Fruit fly (Drosophila melanogaster): Measurements from ENCODE around the gene Mgat2.

DNA sequence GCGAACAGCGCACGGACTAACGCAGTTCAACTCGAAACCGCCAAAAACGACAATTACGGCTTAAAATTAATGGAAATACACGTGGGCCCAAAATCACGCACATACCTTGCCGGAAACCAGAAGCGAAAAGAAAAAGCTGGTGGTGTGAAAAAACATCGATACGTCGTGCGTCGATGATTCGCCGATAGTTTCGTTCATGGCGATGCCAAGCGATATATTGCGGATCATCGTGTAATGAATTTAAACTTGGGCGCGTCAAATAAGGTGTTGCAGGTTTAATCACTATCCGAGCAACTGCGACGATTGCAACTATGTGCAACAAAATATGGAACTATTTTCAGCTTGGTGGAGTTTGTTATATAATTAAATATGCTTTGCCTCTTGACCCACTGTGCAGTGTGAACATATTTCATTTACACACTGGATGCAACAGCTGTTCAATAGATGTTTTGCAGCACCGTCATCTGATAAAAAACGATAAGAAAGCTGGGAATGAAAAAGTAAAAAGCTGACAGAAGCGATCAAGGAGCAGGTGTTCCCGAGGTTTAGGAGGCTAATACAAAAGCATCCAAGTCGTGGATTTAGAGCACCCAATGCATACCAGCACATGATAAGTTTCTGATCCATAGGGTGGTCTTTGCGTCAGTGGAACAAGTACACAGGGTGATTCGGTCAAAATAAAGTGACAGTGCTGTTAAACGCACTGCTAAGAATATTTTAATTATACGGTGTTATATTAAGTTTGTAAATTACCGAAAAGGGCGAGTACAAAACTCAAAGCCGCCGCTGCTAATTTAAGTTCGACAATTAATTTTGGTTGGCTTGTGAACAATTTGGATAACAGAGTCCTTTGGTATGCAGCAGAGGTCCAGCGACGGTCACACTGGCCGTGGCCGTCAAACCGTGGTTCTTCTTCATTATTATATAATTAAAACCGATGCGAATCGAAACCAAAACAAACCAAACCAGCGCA, 24.3 kb upstream of the Mgat2 start, which contains the start of the genes RpL32 and CG7943:
- TF ChIP-seq CG8478 (optimal IDR thresholded peaks at IDR 0.05) (no peak), CTCF (optimal IDR thresholded peaks at IDR 0.05) (peak in 1 of 2 experiments; percentile 41)

Measured in S2 (cell line).